Worm (Caenorhabditis elegans) whole organism, early embryonic: ENCODE data around the gene fipr-14.

Source experiments
- F13C5.2 ChIP-seq: sonication (generic microtip); optimal IDR thresholded peaks from 2 replicates; lab custom pipeline; 2017; ENCODE audit warnings: mild to moderate bottlenecking, missing genetic modification characterization, inconsistent platforms, missing compliant biosample characterization
- aly-1 ChIP-seq: sonication (generic microtip); optimal IDR thresholded peaks from 2 replicates; lab custom pipeline; 2016; ENCODE audit warnings: missing genetic modification characterization, missing compliant biosample characterization
- ama-1 ChIP-seq: fragments of 150-350 bp; optimal IDR thresholded peaks from 2 replicates; lab custom pipeline; 2014
- ceh-36 ChIP-seq: sonication (generic microtip); optimal IDR thresholded peaks from 2 replicates; lab custom pipeline; 2016; ENCODE audit warnings: missing genetic modification characterization, inconsistent platforms, missing compliant biosample characterization
- flt-1 ChIP-seq: fragments of 200-800 bp; sonication (Bioruptor generic); IDR thresholded peaks from 2 replicates; pipeline ENCODE4 v1.3.6; 2022; ENCODE audit warnings: missing genetic modification characterization, missing compliant biosample characterization
- hmbx-1 ChIP-seq: sonication (generic microtip); optimal IDR thresholded peaks from 2 replicates; lab custom pipeline; 2016; ENCODE audit warnings: mild to moderate bottlenecking, missing genetic modification characterization, missing compliant biosample characterization
- hmg-4 ChIP-seq: fragments of 200-800 bp; sonication (Bioruptor generic); optimal IDR thresholded peaks from 2 replicates; lab custom pipeline; 2018; ENCODE audit warnings: mild to moderate bottlenecking, missing genetic modification characterization, missing compliant biosample characterization
- pes-1 ChIP-seq: fragments of 200-800 bp; sonication (Bioruptor generic); IDR thresholded peaks from 2 replicates; pipeline ENCODE4 v1.3.6; 2022; ENCODE audit warnings: missing genetic modification reagents, missing genetic modification characterization, missing compliant biosample characterization
- scrt-1 ChIP-seq: fragments of 200-800 bp; sonication (Bioruptor generic); IDR thresholded peaks from 2 replicates; pipeline ENCODE4 v1.3.6; 2022; ENCODE audit warnings: missing genetic modification characterization, missing compliant biosample characterization
- tbx-11 ChIP-seq: fragments of 200-800 bp; sonication (Bioruptor generic); IDR thresholded peaks from 2 replicates; pipeline ENCODE4 v1.3.6; 2022; ENCODE audit warnings: missing genetic modification characterization, missing compliant biosample characterization
- tbx-37 ChIP-seq: fragments of 200-800 bp; sonication (Bioruptor generic); conservative IDR thresholded peaks from 2 replicates; pipeline ENCODE4 v1.3.6; 2022; ENCODE audit warnings: missing genetic modification reagents, missing genetic modification characterization, missing compliant biosample characterization
- tra-4 ChIP-seq: sonication (generic microtip); optimal IDR thresholded peaks from 2 replicates; lab custom pipeline; 2017; ENCODE audit warnings: missing genetic modification characterization, missing compliant biosample characterization

DNA sequence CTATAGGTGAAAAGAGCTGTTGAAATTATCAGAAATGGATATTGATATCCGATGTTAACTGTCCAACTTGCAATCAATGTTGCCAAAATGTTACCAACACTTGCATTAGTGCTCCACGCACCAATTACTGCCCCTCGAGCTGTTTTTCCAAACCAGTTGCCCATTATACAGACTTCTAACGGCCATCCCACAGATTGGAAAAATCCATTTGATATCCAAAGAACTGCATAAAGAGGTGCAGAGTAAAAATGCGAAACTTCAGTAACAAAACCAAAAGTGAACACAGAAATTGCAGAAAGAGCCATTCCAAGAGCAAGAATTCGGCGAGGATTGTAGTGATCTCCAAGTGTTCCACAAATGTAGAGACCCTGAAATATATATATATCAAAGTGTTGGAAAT lies 22.9 kb upstream of the fipr-14 start:
- no peak for TF ChIP-seq flt-1 (GFP tag; lab: Robert Waterston, UW)
- TF ChIP-seq pes-1 (GFP tag; lab: Robert Waterston, UW) = no peak
- no peak for TF ChIP-seq aly-1
- TF ChIP-seq F13C5.2 (tag; lab: Kevin White, UChicago) = no peak
- no peak for TF ChIP-seq ceh-36
- no peak for TF ChIP-seq hmg-4 (GFP tag; lab: Kevin White, UChicago)
- TF ChIP-seq ama-1 (lab: Kevin White, UChicago) = no peak
- no peak for TF ChIP-seq tbx-37
- TF ChIP-seq tra-4 (tag; lab: Kevin White, UChicago) = no peak
- TF ChIP-seq tbx-11 (GFP tag; lab: Robert Waterston, UW) = no peak
- TF ChIP-seq hmbx-1 (tag; lab: Kevin White, UChicago) = no peak
- TF ChIP-seq scrt-1 (GFP tag; lab: Robert Waterston, UW) = no peak
